Worm (Caenorhabditis elegans) whole organism, L4 larva: Measurements from ENCODE around the gene T24B8.4.
"Not testable (repeated sequence)": the region's sequence is repeated elsewhere in the genome, so short reads cannot be mapped to it uniquely, and the experiment has no call there.

Experiments
- D1046.2 ChIP-seq: fragments of 200-800 bp; sonication (Bioruptor generic); IDR thresholded peaks from 2 replicates; pipeline ENCODE4 v1.3.6; 2022; ENCODE audit warnings: missing genetic modification characterization, missing compliant biosample characterization
- F26F4.8 ChIP-seq: fragments of 200-800 bp; sonication (Bioruptor generic); conservative IDR thresholded peaks from 2 replicates; pipeline ENCODE4 v1.3.6; 2022; ENCODE audit warnings: missing genetic modification characterization, missing compliant biosample characterization
- F44E2.7 ChIP-seq: fragments of 200-800 bp; sonication (Bioruptor generic); IDR thresholded peaks from 2 replicates; pipeline ENCODE4 v2.1.2; 2022; ENCODE audit warnings: missing genetic modification characterization, missing compliant biosample characterization
- T20F7.1 ChIP-seq: fragments of 200-800 bp; sonication (Bioruptor generic); optimal IDR thresholded peaks from 2 replicates; lab custom pipeline; 2018; ENCODE audit warnings: mild to moderate bottlenecking, missing genetic modification characterization, missing compliant biosample characterization
- T26A8.4 ChIP-seq: fragments of 200-800 bp; sonication (Bioruptor generic); IDR thresholded peaks from 2 replicates; pipeline ENCODE4 v1.3.6; 2022; ENCODE audit warnings: missing genetic modification characterization, missing compliant biosample characterization
- Y105C5A.15 ChIP-seq: fragments of 200-800 bp; sonication (Bioruptor generic); IDR thresholded peaks from 2 replicates; pipeline ENCODE4 v1.3.6; 2022; ENCODE audit warnings: missing genetic modification characterization, missing compliant biosample characterization
- Y48G9A.11 ChIP-seq: fragments of 200-800 bp; sonication (Bioruptor generic); IDR thresholded peaks from 2 replicates; pipeline ENCODE4 v1.3.6; 2022; ENCODE audit warnings: missing genetic modification reagents, missing genetic modification characterization, missing compliant biosample characterization
- Y75B8A.6 ChIP-seq: fragments of 200-800 bp; sonication (Bioruptor generic); IDR thresholded peaks from 2 replicates; pipeline ENCODE4 v1.3.6; 2022; ENCODE audit warnings: missing genetic modification reagents, missing genetic modification characterization, missing compliant biosample characterization
- ZK337.2 ChIP-seq: fragments of 200-800 bp; sonication (Bioruptor generic); IDR thresholded peaks from 2 replicates; pipeline ENCODE4 v1.3.6; 2022; ENCODE audit warnings: missing genetic modification reagents, missing genetic modification characterization, missing compliant biosample characterization
- ama-1 ChIP-seq: fragments of 150-350 bp; optimal IDR thresholded peaks from 2 replicates; lab custom pipeline; 2014; ENCODE audit warnings: inconsistent platforms, mixed read lengths
- arid-1 ChIP-seq: fragments of 200-800 bp; sonication (Bioruptor generic); conservative IDR thresholded peaks from 2 replicates; pipeline ENCODE4 v1.3.6; 2022; ENCODE audit warnings: missing genetic modification reagents, missing genetic modification characterization, missing compliant biosample characterization
- ceh-20 ChIP-seq: fragments of 200-800 bp; sonication (Bioruptor generic); IDR thresholded peaks from 2 replicates; pipeline ENCODE4 v1.3.6; 2022; ENCODE audit warnings: missing genetic modification reagents, missing genetic modification characterization, missing compliant biosample characterization
- ceh-44 ChIP-seq: fragments of 200-800 bp; sonication (Bioruptor generic); IDR thresholded peaks from 2 replicates; pipeline ENCODE4 v1.3.6; 2022; ENCODE audit warnings: missing genetic modification reagents, missing genetic modification characterization, missing compliant biosample characterization
- cey-2 ChIP-seq: sonication (generic microtip); optimal IDR thresholded peaks from 3 replicates; lab custom pipeline; 2017; ENCODE audit warnings: missing genetic modification characterization, mild to moderate bottlenecking, missing compliant biosample characterization, antibody characterized with exemption, borderline replicate concordance; ENCODE audit not compliant: insufficient read depth
- dmd-6 ChIP-seq: fragments of 200-800 bp; sonication (Bioruptor generic); IDR thresholded peaks from 2 replicates; pipeline ENCODE4 v1.3.6; 2022; ENCODE audit warnings: missing genetic modification reagents, missing genetic modification characterization, missing compliant biosample characterization
- dmd-8 ChIP-seq: fragments of 200-800 bp; sonication (Bioruptor generic); IDR thresholded peaks from 2 replicates; pipeline ENCODE4 v1.3.6; 2022; ENCODE audit warnings: missing genetic modification characterization, missing compliant biosample characterization
- dmd-9 ChIP-seq: fragments of 200-800 bp; sonication (Bioruptor generic); IDR thresholded peaks from 2 replicates; pipeline ENCODE4 v1.3.6; 2022; ENCODE audit warnings: missing genetic modification reagents, missing genetic modification characterization, missing compliant biosample characterization
- egl-43 ChIP-seq: fragments of 200-800 bp; sonication (Bioruptor generic); IDR thresholded peaks from 2 replicates; pipeline ENCODE4 v1.3.6; 2022; ENCODE audit warnings: missing genetic modification reagents, missing genetic modification characterization, missing compliant biosample characterization
- hlh-11 ChIP-seq: fragments of 200-800 bp; sonication (Bioruptor generic); optimal IDR thresholded peaks from 2 replicates; lab custom pipeline; 2018; ENCODE audit warnings: mild to moderate bottlenecking, missing genetic modification characterization, missing compliant biosample characterization
- hmg-1.1 ChIP-seq: fragments of 200-800 bp; sonication (Bioruptor generic); IDR thresholded peaks from 2 replicates; pipeline ENCODE4 v1.3.6; 2022; ENCODE audit warnings: missing genetic modification reagents, missing genetic modification characterization, missing compliant biosample characterization
- jun-1 ChIP-seq: fragments of 150-350 bp; optimal IDR thresholded peaks from 2 replicates; lab custom pipeline; 2014; ENCODE audit warnings: missing biosample characterization, missing genetic modification reagents, missing genetic modification characterization
- lim-7 ChIP-seq: fragments of 200-800 bp; sonication (Bioruptor generic); IDR thresholded peaks from 2 replicates; pipeline ENCODE4 v1.3.6; 2022; ENCODE audit warnings: missing genetic modification characterization, missing compliant biosample characterization
- lin-29 ChIP-seq: fragments of 200-800 bp; sonication (Bioruptor generic); IDR thresholded peaks from 2 replicates; pipeline ENCODE4 v1.3.6; 2022; ENCODE audit warnings: missing genetic modification reagents, missing genetic modification characterization, missing compliant biosample characterization
- lin-38 ChIP-seq: fragments of 200-800 bp; sonication (Bioruptor generic); IDR thresholded peaks from 2 replicates; pipeline ENCODE4 v1.3.6; 2022; ENCODE audit warnings: missing genetic modification reagents, missing genetic modification characterization, missing compliant biosample characterization
- lsy-2 ChIP-seq, 2 experiments: fragments of 150-350 bp in 1 of 2; sonication (generic microtip) in 1 of 2; optimal IDR thresholded peaks; 2 replicates each; lab custom pipeline; 2014 to 2017; ENCODE audit warnings: missing biosample characterization in 2 of 2, missing genetic modification characterization in 2 of 2
- madf-5 ChIP-seq, 2 experiments: fragments of 200-800 bp; sonication (Bioruptor generic); IDR thresholded peaks; 2 replicates each; pipeline ENCODE4 v1.3.6; 2022; ENCODE audit warnings: missing compliant biosample characterization in 2 of 2, missing genetic modification characterization in 2 of 2
- madf-9 ChIP-seq: fragments of 200-800 bp; sonication (Bioruptor generic); conservative IDR thresholded peaks from 2 replicates; pipeline ENCODE4 v1.3.6; 2022; ENCODE audit warnings: missing genetic modification reagents, missing genetic modification characterization, missing compliant biosample characterization
- mdt-29 ChIP-seq: fragments of 200-800 bp; sonication (Bioruptor generic); IDR thresholded peaks from 2 replicates; pipeline ENCODE4 v1.3.6; 2022; ENCODE audit warnings: missing genetic modification reagents, missing genetic modification characterization, missing compliant biosample characterization
- mep-1 ChIP-seq: fragments of 150-350 bp; sonication (generic microtip); optimal IDR thresholded peaks from 3 replicates; lab custom pipeline; 2014; ENCODE audit warnings: missing biosample characterization, missing genetic modification characterization
- mes-2 ChIP-seq: sonication (generic microtip); optimal IDR thresholded peaks from 2 replicates; lab custom pipeline; 2016; ENCODE audit warnings: missing genotype, mild to moderate bottlenecking, missing genetic modification characterization, missing compliant biosample characterization; ENCODE audit not compliant: poor library complexity, severe bottlenecking
- mxl-2 ChIP-seq: fragments of 200-800 bp; sonication (Bioruptor generic); conservative IDR thresholded peaks from 2 replicates; pipeline ENCODE4 v1.3.6; 2022; ENCODE audit warnings: missing genetic modification reagents, missing genetic modification characterization, missing compliant biosample characterization
- nhr-41 ChIP-seq: fragments of 200-800 bp; sonication (Bioruptor generic); IDR thresholded peaks from 2 replicates; pipeline ENCODE4 v1.3.6; 2022; ENCODE audit warnings: missing genetic modification reagents, missing genetic modification characterization, missing compliant biosample characterization
- nhr-42 ChIP-seq: fragments of 200-800 bp; sonication (Bioruptor generic); IDR thresholded peaks from 2 replicates; pipeline ENCODE4 v1.3.6; 2022; ENCODE audit warnings: missing genetic modification characterization, missing compliant biosample characterization
- nhr-48 ChIP-seq: sonication (generic microtip); optimal IDR thresholded peaks from 2 replicates; lab custom pipeline; 2016; ENCODE audit warnings: mild to moderate bottlenecking, missing genetic modification characterization, missing compliant biosample characterization
- pha-4 ChIP-seq, 2 experiments: fragments of 150-350 bp in 1 of 2; fragments of 200-800 bp in 1 of 2; sonication (Bioruptor generic) in 1 of 2; IDR thresholded peaks in 1 of 2; optimal IDR thresholded peaks in 1 of 2; 2 replicates each; pipeline versions ENCODE4 v1.3.6 to Lab custom; 2014 to 2022; ENCODE audit warnings: missing genetic modification characterization in 2 of 2, missing genetic modification reagents in 2 of 2, missing biosample characterization in 1 of 2, missing compliant biosample characterization in 1 of 2
- php-3 ChIP-seq: fragments of 200-800 bp; sonication (Bioruptor generic); IDR thresholded peaks from 2 replicates; pipeline ENCODE4 v1.3.6; 2022; ENCODE audit warnings: missing genetic modification reagents, missing genetic modification characterization, missing compliant biosample characterization
- saeg-2 ChIP-seq: fragments of 200-800 bp; sonication (Bioruptor generic); IDR thresholded peaks from 2 replicates; pipeline ENCODE4 v1.3.6; 2022; ENCODE audit warnings: missing genetic modification reagents, missing genetic modification characterization, missing compliant biosample characterization
- set-16 ChIP-seq: fragments of 200-800 bp; sonication (Bioruptor generic); IDR thresholded peaks from 2 replicates; pipeline ENCODE4 v1.3.6; 2022; ENCODE audit warnings: missing genetic modification reagents, missing genetic modification characterization, missing compliant biosample characterization
- spr-3 ChIP-seq: fragments of 200-800 bp; sonication (Bioruptor generic); optimal IDR thresholded peaks from 2 replicates; lab custom pipeline; 2018; ENCODE audit warnings: mild to moderate bottlenecking, missing genetic modification characterization, missing compliant biosample characterization
- tra-1 ChIP-seq: fragments of 200-800 bp; sonication (Bioruptor generic); IDR thresholded peaks from 2 replicates; pipeline ENCODE4 v1.3.6; 2022; ENCODE audit warnings: missing genetic modification reagents, missing genetic modification characterization, missing compliant biosample characterization
- vab-7 ChIP-seq: fragments of 200-800 bp; sonication (Bioruptor generic); IDR thresholded peaks from 2 replicates; pipeline ENCODE4 v1.3.6; 2022; ENCODE audit warnings: missing genetic modification reagents, missing genetic modification characterization, missing compliant biosample characterization
- zfp-3 ChIP-seq: fragments of 200-800 bp; sonication (Bioruptor generic); conservative IDR thresholded peaks from 2 replicates; pipeline ENCODE4 v1.3.6; 2022; ENCODE audit warnings: missing genetic modification reagents, missing genetic modification characterization, missing compliant biosample characterization
- zip-11 ChIP-seq: fragments of 200-800 bp; sonication (Bioruptor generic); IDR thresholded peaks from 2 replicates; pipeline ENCODE4 v1.3.6; 2022; ENCODE audit warnings: missing genetic modification characterization, missing compliant biosample characterization

Gene T24B8.4

ce11 chrII:9108443-9108842 lies 37.8 kb upstream of the T24B8.4 start, which contains the start of gene dnj-23 (continued):
- TF ChIP-seq T20F7.1 (GFP tag; lab: Kevin White, UChicago) = peak; percentile 51

ce11 chrII:9107095-9107769 lies 36.6 kb upstream of the T24B8.4 start, which contains the start of gene dyrb-1:
Gene dyrb-1 (minus strand): TSS chrII:9107145.
- TF ChIP-seq dmd-6 (GFP tag; lab: Robert Waterston, UW) = no peak
- TF ChIP-seq cey-2 (tag; lab: Kevin White, UChicago) = no peak
- TF ChIP-seq mep-1 = no peak
- no peak for TF ChIP-seq hmg-1.1 (GFP tag; lab: Robert Waterston, UW)
- TF ChIP-seq ceh-44 (GFP tag; lab: Robert Waterston, UW) = no peak
- no peak for TF ChIP-seq spr-3 (GFP tag; lab: Kevin White, UChicago)
- TF ChIP-seq jun-1 = no peak
- TF ChIP-seq Y75B8A.6 (GFP tag; lab: Robert Waterston, UW) = no peak
- no peak for TF ChIP-seq nhr-48
- TF ChIP-seq mes-2 = no peak
- no peak for TF ChIP-seq lsy-2 (tag; optimal IDR thresholded peaks at IDR 0.05; lab: Kevin White, UChicago)
- no peak for TF ChIP-seq madf-9
- TF ChIP-seq zip-11 (GFP tag; lab: Robert Waterston, UW) = no peak
- TF ChIP-seq ama-1 (lab: Kevin White, UChicago) = no peak
- TF ChIP-seq mdt-29 (GFP tag; lab: Robert Waterston, UW) = no peak
- TF ChIP-seq hlh-11 (tag; lab: Kevin White, UChicago) = no peak

ce11 chrII:9102623-9103022 lies 32.0 kb upstream of the T24B8.4 start:
- TF ChIP-seq php-3 (GFP tag; lab: Robert Waterston, UW) = peak; percentile 75
- peak; percentile 69 for TF ChIP-seq madf-9
- TF ChIP-seq dmd-9 (GFP tag; lab: Robert Waterston, UW) = peak; percentile 72
- TF ChIP-seq pha-4 (GFP tag; IDR thresholded peaks at IDR 0.05; lab: Robert Waterston, UW) = peak; percentile 89
- not testable (repeated sequence) for TF ChIP-seq pha-4 (tag; optimal IDR thresholded peaks at IDR 0.05; lab: Kevin White, UChicago)
- 0 out of 2 replicates have a peak, but pooled peaks have one; percentile 42 for TF ChIP-seq lin-29 (GFP tag; lab: Robert Waterston, UW)
- TF ChIP-seq mxl-2 (GFP tag; lab: Robert Waterston, UW) = 0 out of 2 replicates have a peak, but pooled peaks have one; percentile 17
- TF ChIP-seq vab-7 (GFP tag; lab: Robert Waterston, UW) = peak; percentile 81
- TF ChIP-seq F44E2.7 (GFP tag; lab: Robert Waterston, UW) = peak; percentile 93
- TF ChIP-seq T26A8.4 (GFP tag; lab: Robert Waterston, UW) = peak; percentile 82
- TF ChIP-seq ZK337.2 (GFP tag; lab: Robert Waterston, UW) = 0 out of 2 replicates have a peak, but pooled peaks have one; percentile 41
- peak; percentile 74 for TF ChIP-seq nhr-41 (GFP tag; lab: Robert Waterston, UW)
- peak; percentile 53; the same call in 1 of the 2 replicates for TF ChIP-seq mdt-29 (GFP tag; lab: Robert Waterston, UW)
- TF ChIP-seq set-16 (GFP tag; lab: Robert Waterston, UW) = peak; percentile 74
- peak; percentile 60; the same call in 1 of the 2 replicates for TF ChIP-seq ceh-44 (GFP tag; lab: Robert Waterston, UW)
- TF ChIP-seq Y105C5A.15 (GFP tag; lab: Robert Waterston, UW) = peak; percentile 69; the same call in 1 of the 2 replicates
- peak; percentile 37 for TF ChIP-seq dmd-6 (GFP tag; lab: Robert Waterston, UW)
- TF ChIP-seq lin-38 (GFP tag; lab: Robert Waterston, UW) = peak; percentile 84
- TF ChIP-seq tra-1 (GFP tag; lab: Robert Waterston, UW) = peak; percentile 85; the same call in 1 of the 2 replicates
- TF ChIP-seq hmg-1.1 (GFP tag; lab: Robert Waterston, UW) = peak; percentile 20; the same call in 1 of the 2 replicates
- TF ChIP-seq zfp-3 = 0 out of 2 replicates have a peak, but pooled peaks have one; percentile 29
- peak; percentile 89 for TF ChIP-seq F26F4.8 (GFP tag; lab: Robert Waterston, UW)
- 0 out of 2 replicates have a peak, but pooled peaks have one; percentile 38 for TF ChIP-seq Y75B8A.6 (GFP tag; lab: Robert Waterston, UW)
- peak; percentile 92 for TF ChIP-seq lim-7
- peak; percentile 61 to 77; a peak in 2 of 4 replicates for TF ChIP-seq madf-5 (GFP tag; IDR thresholded peaks at IDR 0.05; lab: Robert Waterston, UW)
- peak; percentile 97 for TF ChIP-seq dmd-8 (GFP tag; lab: Robert Waterston, UW)
- TF ChIP-seq Y48G9A.11 (GFP tag; lab: Robert Waterston, UW) = peak; percentile 85
- TF ChIP-seq ceh-20 (GFP tag; lab: Robert Waterston, UW) = peak; percentile 36; the same call in 1 of the 2 replicates
- peak; percentile 86 for TF ChIP-seq D1046.2 (GFP tag; lab: Robert Waterston, UW)
- peak; percentile 78 for TF ChIP-seq nhr-42 (GFP tag; lab: Robert Waterston, UW)
- TF ChIP-seq egl-43 (GFP tag; lab: Robert Waterston, UW) = peak; percentile 96
- TF ChIP-seq arid-1 (GFP tag; lab: Robert Waterston, UW) = peak; percentile 91
- TF ChIP-seq saeg-2 (GFP tag; lab: Robert Waterston, UW) = 0 out of 2 replicates have a peak, but pooled peaks have one; percentile 54
